Fruit fly (Drosophila melanogaster) whole organism, prepupa: ENCODE data around the gene CG11529.

Experiments
- CG10669 ChIP-seq: fragments of 200-800 bp; sonication (Bioruptor generic); optimal IDR thresholded peaks from 3 replicates; lab custom pipeline; 2018; ENCODE audit warnings: missing biosample characterization, mild to moderate bottlenecking, missing genetic modification characterization, moderate library complexity
- CG11294 ChIP-seq: fragments of 200-800 bp; sonication (Bioruptor generic); IDR thresholded peaks from 2 replicates; pipeline ENCODE4 v1.3.6; 2022; ENCODE audit warnings: missing biosample characterization, missing genetic modification characterization
- CG11902 ChIP-seq: fragments of 200-800 bp; sonication (Bioruptor generic); optimal IDR thresholded peaks from 3 replicates; lab custom pipeline; 2016; ENCODE audit warnings: missing biosample characterization, missing genetic modification characterization
- CG3032 ChIP-seq: fragments of 200-800 bp; optimal IDR thresholded peaks from 2 replicates; lab custom pipeline; 2019; ENCODE audit warnings: missing biosample characterization, mild to moderate bottlenecking, missing genetic modification characterization, moderate library complexity
- CG4318 ChIP-seq: fragments of 200-800 bp; sonication (Bioruptor generic); optimal IDR thresholded peaks from 3 replicates; lab custom pipeline; 2017; ENCODE audit warnings: missing biosample characterization, mild to moderate bottlenecking, missing genetic modification characterization
- CG6792 ChIP-seq: fragments of 200-800 bp; sonication (Bioruptor generic); optimal IDR thresholded peaks from 3 replicates; lab custom pipeline; 2016; ENCODE audit warnings: missing biosample characterization, missing genetic modification characterization
- CG7368 ChIP-seq: fragments of 200-800 bp; sonication (Bioruptor generic); optimal IDR thresholded peaks from 3 replicates; lab custom pipeline; 2016; ENCODE audit warnings: missing biosample characterization, missing genetic modification characterization
- CG8119 ChIP-seq: fragments of 200-800 bp; sonication (Bioruptor generic); IDR thresholded peaks from 3 replicates; pipeline ENCODE4 v1.3.6; 2022; ENCODE audit warnings: missing biosample characterization, missing genetic modification characterization
- CG8319 ChIP-seq: fragments of 200-800 bp; sonication (Bioruptor generic); optimal IDR thresholded peaks from 3 replicates; lab custom pipeline; 2016; ENCODE audit warnings: missing biosample characterization, missing genetic modification characterization
- CG9139 ChIP-seq: fragments of 200-800 bp; sonication (Bioruptor generic); optimal IDR thresholded peaks from 3 replicates; lab custom pipeline; 2017; ENCODE audit warnings: missing biosample characterization, mild to moderate bottlenecking, missing genetic modification characterization
- Eip93F ChIP-seq: fragments of 200-800 bp; sonication (Bioruptor generic); optimal IDR thresholded peaks from 2 replicates; lab custom pipeline; 2016; ENCODE audit warnings: missing biosample characterization, mild to moderate bottlenecking, missing genetic modification characterization
- Ets21C ChIP-seq: fragments of 200-800 bp; sonication (Bioruptor generic); optimal IDR thresholded peaks from 3 replicates; lab custom pipeline; 2016; ENCODE audit warnings: missing biosample characterization, missing genetic modification characterization
- Gug ChIP-seq: fragments of 200-800 bp; sonication (Bioruptor generic); IDR thresholded peaks from 2 replicates; pipeline ENCODE4 v1.3.6; 2022; ENCODE audit warnings: missing biosample characterization, missing genetic modification characterization
- Hr38 ChIP-seq: sonication (Bioruptor generic); optimal IDR thresholded peaks from 2 replicates; lab custom pipeline; 2016; ENCODE audit warnings: missing biosample characterization, missing genetic modification characterization
- Hr4 ChIP-seq: fragments of 200-800 bp; sonication (Bioruptor generic); optimal IDR thresholded peaks from 3 replicates; lab custom pipeline; 2016; ENCODE audit warnings: missing biosample characterization, missing genetic modification characterization
- Sox14 ChIP-seq: fragments of 200-800 bp; sonication (Bioruptor generic); optimal IDR thresholded peaks from 3 replicates; lab custom pipeline; 2016; ENCODE audit warnings: missing biosample characterization, missing genetic modification characterization
- achi ChIP-seq: fragments of 200-800 bp; sonication (Bioruptor generic); optimal IDR thresholded peaks from 3 replicates; lab custom pipeline; 2016; ENCODE audit warnings: missing biosample characterization, missing genetic modification characterization
- acj6 ChIP-seq: fragments of 200-800 bp; sonication (Bioruptor generic); optimal IDR thresholded peaks from 3 replicates; lab custom pipeline; 2016; ENCODE audit warnings: missing biosample characterization, missing genetic modification characterization
- cyc ChIP-seq: fragments of 200-800 bp; sonication (Bioruptor generic); optimal IDR thresholded peaks from 3 replicates; lab custom pipeline; 2016; ENCODE audit warnings: missing biosample characterization, missing genetic modification characterization
- dac ChIP-seq: fragments of 200-800 bp; sonication (Bioruptor generic); optimal IDR thresholded peaks from 2 replicates; lab custom pipeline; 2017; ENCODE audit warnings: missing biosample characterization, mild to moderate bottlenecking, missing genetic modification characterization
- dsx ChIP-seq: fragments of 200-800 bp; optimal IDR thresholded peaks from 3 replicates; lab custom pipeline; 2019; ENCODE audit warnings: missing biosample characterization, mild to moderate bottlenecking, missing genetic modification characterization, moderate library complexity; ENCODE audit not compliant: poor library complexity, severe bottlenecking
- fkh ChIP-seq: fragments of 200-800 bp; sonication (Bioruptor generic); optimal IDR thresholded peaks from 3 replicates; lab custom pipeline; 2017; ENCODE audit warnings: missing biosample characterization, mild to moderate bottlenecking, missing genetic modification characterization, moderate library complexity
- lz ChIP-seq: fragments of 200-800 bp; sonication (Bioruptor generic); optimal IDR thresholded peaks from 3 replicates; lab custom pipeline; 2016; ENCODE audit warnings: missing biosample characterization, missing genetic modification characterization
- net ChIP-seq: fragments of 200-800 bp; sonication (Bioruptor generic); optimal IDR thresholded peaks from 3 replicates; lab custom pipeline; 2016; ENCODE audit warnings: missing biosample characterization, missing genetic modification characterization
- pdm3 ChIP-seq: fragments of 200-800 bp; sonication (Bioruptor generic); optimal IDR thresholded peaks from 3 replicates; lab custom pipeline; 2016; ENCODE audit warnings: missing biosample characterization, missing genetic modification characterization
- salr ChIP-seq, 2 experiments: fragments of 200-800 bp; sonication (Bioruptor generic); optimal IDR thresholded peaks; 3 replicates each; lab custom pipeline; 2016 to 2018; ENCODE audit warnings: missing biosample characterization in 2 of 2, missing genetic modification characterization in 2 of 2, mild to moderate bottlenecking in 1 of 2
- spab ChIP-seq: fragments of 200-800 bp; sonication (Bioruptor generic); optimal IDR thresholded peaks from 2 replicates; lab custom pipeline; 2017; ENCODE audit warnings: missing biosample characterization, mild to moderate bottlenecking, missing genetic modification characterization, missing genetic modification reagents
- svp ChIP-seq: fragments of 200-800 bp; sonication (Bioruptor generic); peaks from one replicate; lab custom pipeline; 2016; ENCODE audit warnings: missing biosample characterization, missing genetic modification characterization
- topi ChIP-seq: fragments of 200-800 bp; sonication (Bioruptor generic); optimal IDR thresholded peaks from 3 replicates; lab custom pipeline; 2016; ENCODE audit warnings: missing biosample characterization, missing genetic modification characterization

Gene CG11529

DNA sequence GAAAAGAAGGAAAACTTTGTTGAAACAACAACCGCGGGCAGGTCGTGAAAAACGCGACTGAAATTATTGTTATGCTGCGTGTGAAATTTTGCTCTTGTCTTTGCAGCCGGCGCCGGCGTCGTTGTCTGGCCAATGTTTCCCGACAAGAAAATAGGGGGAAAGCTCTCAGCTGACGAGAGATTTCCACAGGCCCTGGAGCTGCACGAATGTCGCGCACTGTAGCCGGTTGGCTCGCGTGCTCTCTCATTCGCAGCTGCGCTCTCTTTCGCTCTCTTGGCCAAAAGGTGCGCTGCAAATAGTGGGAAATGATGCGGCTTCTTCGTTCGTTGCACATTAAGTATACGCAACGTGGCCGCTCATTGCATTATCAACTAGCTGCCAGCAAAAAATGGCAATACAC, 33.9 kb upstream of the CG11529 start, which contains the start of gene CG9760 (continued):
- no peak for TF ChIP-seq acj6 (GFP tag; lab: Kevin White, UChicago)

DNA sequence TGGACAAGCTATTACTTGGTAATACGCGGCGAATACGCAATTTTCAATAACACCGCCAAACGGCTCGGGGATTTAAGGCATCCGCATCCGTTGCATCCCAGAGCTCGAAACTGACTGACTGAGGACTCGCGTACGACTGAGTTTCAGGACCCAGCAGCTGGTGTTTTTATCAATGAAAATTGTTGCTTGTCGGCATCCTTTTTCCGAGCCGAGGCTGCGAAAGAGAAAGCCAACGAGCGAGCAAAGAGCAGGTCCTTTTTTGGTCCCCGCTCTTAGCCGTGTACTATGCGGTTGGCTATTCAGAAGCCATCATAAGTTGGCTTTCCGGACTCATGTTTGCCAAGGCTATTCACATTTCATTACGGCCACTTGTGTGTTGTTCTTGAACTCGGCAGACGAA, 22.2 kb upstream of the CG11529 start, which contains the start of gene Rh7:
Rh7 (minus strand) TSS at position 101 of the 400 bp plus-strand sequence.
- TF ChIP-seq salr (GFP tag; optimal IDR thresholded peaks at IDR 0.05; lab: Kevin White, UChicago) (no peak), svp (GFP tag; lab: Kevin White, UChicago) (peak; percentile 27)

DNA sequence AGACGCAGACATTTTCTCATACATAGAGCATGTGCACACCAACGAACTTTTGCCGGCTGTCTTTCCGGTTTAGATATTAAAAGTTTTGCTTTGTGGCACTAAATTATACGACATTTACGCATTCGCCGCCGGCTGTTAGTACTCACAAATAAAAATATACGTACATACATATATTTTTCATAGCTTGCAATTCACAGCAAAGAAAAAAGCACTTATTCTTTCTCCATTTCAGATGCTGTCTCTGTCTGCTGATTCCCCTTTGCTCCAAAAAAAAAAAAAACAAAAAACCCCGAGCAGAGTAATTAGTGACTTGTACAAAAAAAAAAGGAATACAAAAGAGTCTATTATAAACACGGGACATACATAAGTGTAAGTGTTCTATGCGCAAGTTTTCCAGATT, 20.3 kb upstream of the CG11529 start, which contains the start of gene CAH2:
CAH2 (plus strand) TSS at position 301 of the 400 bp plus-strand sequence.
- TF ChIP-seq CG8119 (GFP tag; lab: Robert Waterston, UW) (no peak), CG11902 (no peak)

DNA sequence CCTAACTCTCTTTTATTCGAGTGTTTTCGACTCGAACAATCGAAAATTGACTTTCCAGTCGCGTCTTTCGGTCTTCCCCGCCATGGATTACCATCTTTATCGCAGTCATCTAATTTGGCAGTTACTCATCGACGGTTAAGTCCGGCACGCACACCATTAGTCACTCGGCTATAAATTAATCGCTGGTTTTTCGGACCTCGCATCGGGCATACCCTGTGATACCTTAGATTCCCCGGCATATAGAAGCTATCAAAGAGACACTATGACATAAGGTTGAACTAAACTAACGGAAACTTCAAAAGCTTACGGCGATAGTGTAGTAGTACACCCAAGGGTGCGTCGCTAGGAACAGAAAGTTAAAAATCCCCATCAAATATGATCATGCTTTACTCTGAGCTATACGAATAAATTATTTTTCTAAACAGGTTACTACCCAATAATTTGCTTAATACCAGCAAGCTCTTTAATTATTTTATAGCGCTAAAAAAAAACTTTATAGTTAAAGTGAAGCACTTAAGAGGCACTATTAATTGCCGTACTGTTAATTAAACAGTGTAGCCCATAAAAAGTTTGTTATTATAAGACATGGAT, 18.6 kb upstream of the CG11529 start:
- TF ChIP-seq Eip93F, result no peak
- TF ChIP-seq dsx (GFP tag; lab: Kevin White, UChicago), result no peak
- no peak for TF ChIP-seq net (GFP tag; lab: Kevin White, UChicago)
- no peak for TF ChIP-seq Hr4 (GFP tag; lab: Kevin White, UChicago)
- no peak for TF ChIP-seq CG8119 (GFP tag; lab: Robert Waterston, UW)
- TF ChIP-seq pdm3 (GFP tag; lab: Kevin White, UChicago), result no peak
- no peak for TF ChIP-seq CG8319 (GFP tag; lab: Kevin White, UChicago)

- TF ChIP-seq svp (GFP tag; lab: Kevin White, UChicago) (peak; percentile 44), dsx (GFP tag; lab: Kevin White, UChicago) (no peak)
These were observed 13.6 kb upstream of the CG11529 start for dm6 chr3L:12183967-12184366.

DNA sequence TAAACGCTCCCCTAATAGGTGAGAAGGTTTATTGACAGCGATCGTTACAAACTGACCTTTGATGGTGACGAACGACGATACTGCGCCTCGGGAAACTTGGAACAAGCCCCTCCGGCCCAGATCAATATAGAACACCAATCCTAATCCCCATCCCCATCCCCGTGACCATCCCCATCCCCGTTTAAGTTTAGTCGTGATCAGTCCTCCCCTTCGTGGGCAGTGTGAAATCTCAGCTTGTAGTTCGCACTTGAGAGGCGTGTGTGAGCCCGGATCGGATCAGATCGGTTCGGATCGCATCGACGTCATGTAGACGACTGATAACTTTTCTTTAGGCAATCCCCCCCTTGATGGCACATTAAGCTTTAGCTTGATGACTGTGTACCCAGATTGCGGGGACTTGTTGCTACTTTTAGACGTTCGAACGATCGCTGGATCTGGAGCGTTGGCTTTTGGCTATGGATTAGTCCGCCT, 13.0 kb upstream of the CG11529 start, which contains the start of gene Miox:
Miox (plus strand) TSS at position 421 of the 471 bp plus-strand sequence.
- TF ChIP-seq achi (GFP tag; lab: Kevin White, UChicago) (no peak), CG11902 (no peak), svp (GFP tag; lab: Kevin White, UChicago) (peak; percentile 71)
- TF ChIP-seq, all 60 proteins: peak for 1

dm6 chr3L:12185336-12185735, 12.3 kb upstream of the CG11529 start:
- TF ChIP-seq Ets21C (GFP tag; lab: Kevin White, UChicago), result no peak
- no peak for TF ChIP-seq CG4318
- no peak for TF ChIP-seq dac
- TF ChIP-seq topi, result no peak
- no peak for TF ChIP-seq Hr38
- TF ChIP-seq svp (GFP tag; lab: Kevin White, UChicago), result peak; percentile 71
- TF ChIP-seq CG9139 (GFP tag; lab: Kevin White, UChicago), result no peak
- TF ChIP-seq lz, result no peak

DNA sequence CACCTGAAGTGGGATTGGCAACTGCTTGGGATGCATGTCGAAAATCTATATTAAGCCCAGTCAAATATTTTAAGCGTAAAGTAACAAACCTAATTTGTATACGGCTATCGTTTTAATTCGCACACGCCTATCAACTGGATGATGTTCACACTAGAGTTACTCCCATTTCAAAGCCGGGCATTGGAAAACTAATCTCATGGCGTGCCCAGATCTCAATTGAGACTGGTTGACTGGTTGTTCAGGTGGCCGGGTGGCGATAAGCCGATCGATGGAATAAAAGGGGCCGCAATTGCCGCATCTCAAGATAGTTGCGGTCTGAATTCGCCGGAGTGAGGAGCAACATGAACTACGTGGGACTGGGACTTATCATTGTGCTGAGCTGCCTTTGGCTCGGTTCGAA, 9.1 kb upstream of the CG11529 start, which contains the start of gene Est-6:
Est-6 (plus strand) TSS at position 301 of the 400 bp plus-strand sequence.
- TF ChIP-seq Gug (GFP tag; lab: Robert Waterston, UW) (no peak), CG6792 (GFP tag; lab: Kevin White, UChicago) (no peak), Sox14 (GFP tag; lab: Kevin White, UChicago) (no peak), CG3032 (tag; lab: Kevin White, UChicago) (no peak), net (GFP tag; lab: Kevin White, UChicago) (no peak), fkh (GFP tag; lab: Kevin White, UChicago) (no peak), lz (no peak), CG10669 (GFP tag; lab: Kevin White, UChicago) (no peak), CG11294 (GFP tag; lab: Robert Waterston, UW) (no peak), Hr38 (no peak), topi (no peak), cyc (GFP tag; lab: Kevin White, UChicago) (no peak), spab (GFP tag; lab: Kevin White, UChicago) (no peak), Ets21C (GFP tag; lab: Kevin White, UChicago) (no peak), CG7368 (GFP tag; lab: Kevin White, UChicago) (no peak), CG11902 (no peak)
